Worm (Caenorhabditis elegans) whole organism, late embryonic: Measurements from ENCODE around the gene col-161.

Experiments
- fkh-10 ChIP-seq: fragments of 150-350 bp; optimal IDR thresholded peaks from 2 replicates; lab custom pipeline; 2014; ENCODE audit warnings: missing biosample characterization, missing genetic modification reagents, missing genetic modification characterization
- nhr-11 ChIP-seq: fragments of 150-350 bp; optimal IDR thresholded peaks from 2 replicates; lab custom pipeline; 2014; ENCODE audit warnings: missing biosample characterization, missing genetic modification characterization

DNA sequence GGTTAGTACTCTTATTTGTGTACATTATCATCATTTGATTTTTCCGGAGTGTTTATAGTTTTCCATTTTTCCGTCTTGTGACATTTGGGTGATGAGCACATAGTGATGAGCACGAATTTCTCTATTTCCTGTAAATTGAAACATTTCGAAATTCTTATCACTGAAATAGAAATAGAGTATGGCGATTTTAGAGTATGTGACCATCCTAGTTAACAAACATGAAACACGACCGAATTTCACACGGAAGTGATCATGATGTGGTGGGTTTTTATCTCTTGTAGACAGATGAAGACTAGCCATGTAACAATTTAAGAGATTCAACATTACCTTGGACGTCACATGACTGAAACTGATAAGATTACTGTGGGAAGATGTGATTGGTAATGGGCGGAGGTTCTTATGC, 48.6 kb downstream of the col-161 start:
- TF ChIP-seq fkh-10 (GFP tag; lab: Kevin White, UChicago) (no peak), nhr-11 (tag; lab: Kevin White, UChicago) (no peak)
